Fruit fly (Drosophila melanogaster): ENCODE results near the gene CG8043.

Gene CG8043

DNA sequence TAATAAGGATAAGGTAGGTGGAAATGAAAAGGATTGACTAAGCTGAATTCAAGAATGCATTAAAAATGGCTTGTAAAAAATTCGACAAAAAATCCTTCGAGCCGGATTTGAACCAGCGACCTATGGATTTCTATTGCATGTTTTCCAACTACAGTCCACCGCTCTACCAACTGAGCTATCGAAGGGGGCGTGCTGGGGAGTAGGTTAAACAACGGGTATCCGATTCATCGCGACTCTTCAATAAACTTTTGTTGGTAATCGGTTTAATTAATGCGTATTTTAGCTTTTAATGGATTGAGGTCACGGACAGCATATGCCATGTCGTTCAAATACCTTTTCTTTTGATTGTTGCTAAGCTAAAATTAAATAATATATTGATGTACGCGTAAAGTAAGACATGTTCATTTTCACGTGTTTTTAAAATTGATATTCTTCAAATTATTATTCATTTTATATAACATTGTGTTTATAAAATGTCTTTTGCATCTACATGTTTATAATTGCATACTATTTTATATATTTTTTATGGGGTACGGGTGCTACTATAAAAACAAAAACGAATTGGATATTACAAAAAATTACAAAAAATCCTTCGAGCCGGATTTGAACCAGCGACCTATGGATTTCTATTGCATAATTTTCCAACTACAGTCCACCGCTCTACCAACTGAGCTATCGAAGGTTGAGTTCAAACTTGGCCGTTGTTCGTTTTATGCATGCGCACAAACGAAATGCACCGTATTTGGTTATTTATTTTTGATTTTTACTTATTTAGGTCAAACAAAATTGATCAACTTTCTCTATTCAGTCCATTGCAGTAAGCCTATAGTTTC, 8.5 kb upstream of the CG8043 start (continued):
- TF ChIP-seq pb (GFP tag; optimal IDR thresholded peaks at IDR 0.05): no peak
- no peak for TF ChIP-seq pfk (GFP tag; optimal IDR thresholded peaks at IDR 0.05)
- TF ChIP-seq CG11560 (tag; IDR thresholded peaks at IDR 0.05): no peak
- no peak for TF ChIP-seq CG15073 (GFP tag; optimal IDR thresholded peaks at IDR 0.05)
- no peak for TF ChIP-seq ac (GFP tag; optimal IDR thresholded peaks at IDR 0.05)
- no peak for TF ChIP-seq CG2202 (tag; optimal IDR thresholded peaks at IDR 0.05)
- TF ChIP-seq her (GFP tag; optimal IDR thresholded peaks at IDR 0.05): no peak
- no peak for TF ChIP-seq CG10366 (GFP tag; IDR thresholded peaks at IDR 0.05)
- no peak for TF ChIP-seq hkb (optimal IDR thresholded peaks at IDR 0.05)
- TF ChIP-seq hkb (GFP tag; IDR thresholded peaks at IDR 0.05): no peak
- TF ChIP-seq aop (GFP tag; IDR thresholded peaks at IDR 0.05): no peak
- no peak for TF ChIP-seq emc (GFP tag; optimal IDR thresholded peaks at IDR 0.05)
- TF ChIP-seq Nf-YC (tag; optimal IDR thresholded peaks at IDR 0.05): no peak
- TF ChIP-seq CG8089 (GFP tag; optimal IDR thresholded peaks at IDR 0.05): no peak
- TF ChIP-seq CG18476 (GFP tag; optimal IDR thresholded peaks at IDR 0.05): no peak
- no peak for TF ChIP-seq Awh (GFP tag; IDR thresholded peaks at IDR 0.05)
- TF ChIP-seq bigmax (GFP tag; optimal IDR thresholded peaks at IDR 0.05): no peak
- no peak for TF ChIP-seq schlank (tag; optimal IDR thresholded peaks at IDR 0.05)
- TF ChIP-seq CG11247 (GFP tag; IDR thresholded peaks at IDR 0.05): no peak
- TF ChIP-seq eve (GFP tag; optimal IDR thresholded peaks at IDR 0.05): no peak
- peak; percentile 9 for TF ChIP-seq wek (GFP tag; optimal IDR thresholded peaks at IDR 0.05)
- TF ChIP-seq CG34376 (GFP tag; optimal IDR thresholded peaks at IDR 0.05): peak; percentile 72
- no peak for TF ChIP-seq Nf-YA (GFP tag; IDR thresholded peaks at IDR 0.05)
- TF ChIP-seq Dref (GFP tag; IDR thresholded peaks at IDR 0.05): no peak
- no peak for TF ChIP-seq zfh2 (GFP tag; optimal IDR thresholded peaks at IDR 0.05)
- peak; percentile 7 for TF ChIP-seq CG11504 (tag; optimal IDR thresholded peaks at IDR 0.05)
- no peak for TF ChIP-seq CG7271 (tag; optimal IDR thresholded peaks at IDR 0.05)
- TF ChIP-seq CG3407 (GFP tag; optimal IDR thresholded peaks at IDR 0.05): no peak
- TF ChIP-seq CG32532 (GFP tag; IDR thresholded peaks at IDR 0.05): no peak; the same call in 1 of the 2 replicates
- no peak for TF ChIP-seq CG7357 (GFP tag; IDR thresholded peaks at IDR 0.05)
- TF ChIP-seq CG7839 (tag; optimal IDR thresholded peaks at IDR 0.05): no peak
- peak; percentile 92 for TF ChIP-seq Opbp (GFP tag; IDR thresholded peaks at IDR 0.05; ENCODE audit: partially characterized antibody)
- no peak for TF ChIP-seq CG8765 (GFP tag; IDR thresholded peaks at IDR 0.05)
- TF ChIP-seq prd (optimal IDR thresholded peaks at IDR 0.05): no peak
- TF ChIP-seq prd (GFP tag; IDR thresholded peaks at IDR 0.05): no peak
- no peak for TF ChIP-seq CHES-1-like (GFP tag; optimal IDR thresholded peaks at IDR 0.05)
- TF ChIP-seq CG30403 (GFP tag; optimal IDR thresholded peaks at IDR 0.05): no peak
- no peak for TF ChIP-seq CG5180 (GFP tag; optimal IDR thresholded peaks at IDR 0.05)
- TF ChIP-seq Kr (GFP tag; optimal IDR thresholded peaks at IDR 0.05): no peak
- no peak for TF ChIP-seq HLHmδ (GFP tag; optimal IDR thresholded peaks at IDR 0.05)
- peak; percentile 10 for TF ChIP-seq gem (tag; optimal IDR thresholded peaks at IDR 0.05)
- TF ChIP-seq zen2 (GFP tag; IDR thresholded peaks at IDR 0.05; ENCODE audit: partially characterized antibody): peak; percentile 18; the same call in 2 of the 3 replicates
- no peak for TF ChIP-seq lilli (GFP tag; optimal IDR thresholded peaks at IDR 0.05)
- no peak for TF ChIP-seq bcd (GFP tag; optimal IDR thresholded peaks at IDR 0.05)
- TF ChIP-seq CG18011 (GFP tag; optimal IDR thresholded peaks at IDR 0.05): no peak
- TF ChIP-seq jumu (GFP tag; optimal IDR thresholded peaks at IDR 0.05): no peak
- peak in 1 of 2 experiments; percentile 96 for TF ChIP-seq Pdp1 (GFP tag; optimal IDR thresholded peaks at IDR 0.05)
- TF ChIP-seq gro (GFP tag; optimal IDR thresholded peaks at IDR 0.05): peak; percentile 17
- no peak for TF ChIP-seq H15 (GFP tag; IDR thresholded peaks at IDR 0.05)
- no peak for TF ChIP-seq GATAe (GFP tag; conservative IDR thresholded peaks at IDR 0.05)
- no peak for TF ChIP-seq CG1602 (GFP tag; optimal IDR thresholded peaks at IDR 0.05)
